Worm (Caenorhabditis elegans): ENCODE data around the gene F53A2.1.
A peak's percentile ranks its signal among the peaks of the same experiment; 100 is the strongest.

Gene F53A2.1

DNA sequence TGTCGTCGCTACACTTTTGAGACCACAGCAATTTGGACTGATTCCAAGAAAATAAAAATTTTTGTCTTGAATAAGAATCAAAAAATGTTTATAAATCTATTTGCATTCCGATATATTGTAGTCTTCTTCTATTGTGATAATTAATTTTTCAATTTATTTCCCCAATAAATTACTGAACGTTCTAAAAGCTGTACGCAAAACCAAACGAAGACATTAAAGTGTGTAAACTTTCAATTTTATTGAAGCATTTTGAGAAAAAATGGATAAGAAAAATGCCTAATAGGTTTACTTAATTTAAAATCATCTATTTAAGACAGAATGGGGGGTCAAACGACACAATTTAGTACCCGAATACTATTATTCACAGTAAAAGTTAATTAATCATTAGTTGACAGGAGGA, 22.1 kb downstream of the F53A2.1 start (continued):
- peak; percentile 9; the same call in 1 of the 2 replicates for TF ChIP-seq dox-1 (GFP tag; IDR thresholded peaks at IDR 0.05)
- TF ChIP-seq ekl-4 (GFP tag; IDR thresholded peaks at IDR 0.05), result no peak
- TF ChIP-seq mel-28 (tag; optimal IDR thresholded peaks at IDR 0.05; ENCODE audit: borderline replicate concordance), result no peak
- no peak for TF ChIP-seq pha-4 (tag; optimal IDR thresholded peaks at IDR 0.05)

ce11 chrIII:13301983-13302382, 22.7 kb downstream of the F53A2.1 start:
- peak; percentile 69 for TF ChIP-seq zfh-2 (GFP tag; conservative IDR thresholded peaks at IDR 0.05)
- TF ChIP-seq hmg-1.2 (GFP tag; IDR thresholded peaks at IDR 0.05), result no peak
- TF ChIP-seq nfya-2 (GFP tag; IDR thresholded peaks at IDR 0.05), result no peak
- no peak for TF ChIP-seq snpc-3.4 (tag; optimal IDR thresholded peaks at IDR 0.05)
- no peak for TF ChIP-seq ceh-27 (GFP tag; optimal IDR thresholded peaks at IDR 0.05)
- no peak for TF ChIP-seq ztf-26 (tag; optimal IDR thresholded peaks at IDR 0.05)
- no peak for TF ChIP-seq Y67H2A.10 (GFP tag; conservative IDR thresholded peaks at IDR 0.05)

- no peak for TF ChIP-seq nfya-1 (tag; optimal IDR thresholded peaks at IDR 0.05; ENCODE audit: borderline replicate concordance, insufficient read depth)
- no peak for TF ChIP-seq lsy-27 (tag; optimal IDR thresholded peaks at IDR 0.05; ENCODE audit: borderline replicate concordance, insufficient read depth)
- no peak for TF ChIP-seq attf-6 (GFP tag; IDR thresholded peaks at IDR 0.05)
- no peak for TF ChIP-seq mes-4 (tag; optimal IDR thresholded peaks at IDR 0.05)
- no peak for TF ChIP-seq ekl-4 (GFP tag; IDR thresholded peaks at IDR 0.05)
- TF ChIP-seq akir-1 (GFP tag; optimal IDR thresholded peaks at IDR 0.05), result no peak
- peak; percentile 39 for TF ChIP-seq dpff-1 (tag; optimal IDR thresholded peaks at IDR 0.05)
- no peak for TF ChIP-seq rcor-1 (GFP tag; IDR thresholded peaks at IDR 0.05)
- no peak for TF ChIP-seq F52B5.7 (tag; optimal IDR thresholded peaks at IDR 0.05)
- TF ChIP-seq mxl-1 (tag; optimal IDR thresholded peaks at IDR 0.05), result no peak
- TF ChIP-seq snpc-1.3 (tag; optimal IDR thresholded peaks at IDR 0.05; ENCODE audit: insufficient read depth), result peak; percentile 7
- no peak for TF ChIP-seq lir-1 (GFP tag; conservative IDR thresholded peaks at IDR 0.05)
- no peak for TF ChIP-seq attf-5 (GFP tag; optimal IDR thresholded peaks at IDR 0.05)
- no peak for TF ChIP-seq cebp-1 (GFP tag; IDR thresholded peaks at IDR 0.05)
- peak; percentile 5 for TF ChIP-seq cebp-1 (tag; optimal IDR thresholded peaks at IDR 0.05)
- 0 out of 2 replicates have a peak, but pooled peaks have one; percentile 6 for TF ChIP-seq nfyb-1 (GFP tag; IDR thresholded peaks at IDR 0.05)
- no peak for TF ChIP-seq egl-44 (GFP tag; IDR thresholded peaks at IDR 0.05)
- no peak for TF ChIP-seq nhr-27 (tag; optimal IDR thresholded peaks at IDR 0.05)
- TF ChIP-seq ceh-40 (GFP tag; IDR thresholded peaks at IDR 0.05), result no peak
- TF ChIP-seq tlf-1 (GFP tag; optimal IDR thresholded peaks at IDR 0.05), result peak; percentile 37
- no peak for TF ChIP-seq madf-8 (GFP tag; conservative IDR thresholded peaks at IDR 0.05)
- no peak for TF ChIP-seq ztf-26 (tag; optimal IDR thresholded peaks at IDR 0.05)
- TF ChIP-seq fkh-3 (tag; optimal IDR thresholded peaks at IDR 0.05), result no peak
- TF ChIP-seq unc-130 (GFP tag; optimal IDR thresholded peaks at IDR 0.05), result no peak
- TF ChIP-seq nfya-2 (GFP tag; IDR thresholded peaks at IDR 0.05), result 0 out of 2 replicates have a peak, but pooled peaks have one; percentile 15
- no peak for TF ChIP-seq F33H1.4 (GFP tag; IDR thresholded peaks at IDR 0.05)
- no peak for TF ChIP-seq hsf-1 (GFP tag; IDR thresholded peaks at IDR 0.05)
- TF ChIP-seq ztf-6 (GFP tag; IDR thresholded peaks at IDR 0.05), result no peak
- TF ChIP-seq B0035.1 (tag; optimal IDR thresholded peaks at IDR 0.05), result no peak
- TF ChIP-seq repo-1 (tag; optimal IDR thresholded peaks at IDR 0.05), result peak; percentile 58
- TF ChIP-seq lin-40 (tag; optimal IDR thresholded peaks at IDR 0.05), result no peak
- no peak for TF ChIP-seq lin-26 (GFP tag; IDR thresholded peaks at IDR 0.05)
- no peak for TF ChIP-seq T07F8.4 (tag; optimal IDR thresholded peaks at IDR 0.05)
- peak; percentile 45 for TF ChIP-seq nhr-80 (tag; optimal IDR thresholded peaks at IDR 0.05)
- TF ChIP-seq snpc-4 (GFP tag; optimal IDR thresholded peaks at IDR 0.05), result no peak
- TF ChIP-seq snpc-4 (tag; optimal IDR thresholded peaks at IDR 0.05), result no peak
Observed at ce11 chrIII:13298722-13299431, 25.8 kb downstream of the F53A2.1 start, which contains the start of gene pgm-2. TSS of gene pgm-2 (plus strand) at chrIII:13299378.
